Fruit fly (Drosophila melanogaster) whole organism, prepupa: ENCODE measurements around the gene na.

Experiments
- Blimp-1 ChIP-seq: fragments of 200-800 bp; sonication (Bioruptor generic); optimal IDR thresholded peaks from 3 replicates; lab custom pipeline; 2017; ENCODE audit warnings: missing biosample characterization, missing genetic modification characterization, mild to moderate bottlenecking, moderate library complexity, missing genetic modification reagents
- CG10631 ChIP-seq: fragments of 200-800 bp; sonication (Bioruptor generic); optimal IDR thresholded peaks from 2 replicates; lab custom pipeline; 2016; ENCODE audit warnings: missing biosample characterization, missing genetic modification characterization
- CG10669 ChIP-seq: fragments of 200-800 bp; sonication (Bioruptor generic); optimal IDR thresholded peaks from 3 replicates; lab custom pipeline; 2018; ENCODE audit warnings: missing biosample characterization, mild to moderate bottlenecking, missing genetic modification characterization, moderate library complexity
- CG11294 ChIP-seq: fragments of 200-800 bp; sonication (Bioruptor generic); IDR thresholded peaks from 2 replicates; pipeline ENCODE4 v1.3.6; 2022; ENCODE audit warnings: missing biosample characterization, missing genetic modification characterization
- CG11762 ChIP-seq: fragments of 200-800 bp; sonication (Bioruptor generic); optimal IDR thresholded peaks from 3 replicates; lab custom pipeline; 2016; ENCODE audit warnings: missing biosample characterization, missing genetic modification characterization; ENCODE audit not compliant: insufficient read depth
- CG15336 ChIP-seq: fragments of 200-800 bp; sonication (Bioruptor generic); IDR thresholded peaks from 2 replicates; pipeline ENCODE4 v1.3.6; 2022; ENCODE audit warnings: missing biosample characterization, missing genetic modification characterization
- CG1621 ChIP-seq: fragments of 200-800 bp; sonication (Bioruptor generic); optimal IDR thresholded peaks from 3 replicates; lab custom pipeline; 2018; ENCODE audit warnings: missing biosample characterization, mild to moderate bottlenecking, missing genetic modification characterization
- CG16779 ChIP-seq: fragments of 200-800 bp; sonication (Bioruptor generic); optimal IDR thresholded peaks from 3 replicates; lab custom pipeline; 2017; ENCODE audit warnings: missing biosample characterization, mild to moderate bottlenecking, missing genetic modification characterization
- CG3032 ChIP-seq: fragments of 200-800 bp; optimal IDR thresholded peaks from 2 replicates; lab custom pipeline; 2019; ENCODE audit warnings: missing biosample characterization, mild to moderate bottlenecking, missing genetic modification characterization, moderate library complexity
- CG31627 ChIP-seq: fragments of 200-800 bp; sonication (Bioruptor generic); optimal IDR thresholded peaks from 3 replicates; lab custom pipeline; 2016; ENCODE audit warnings: missing biosample characterization, missing genetic modification characterization
- CG32006 ChIP-seq: fragments of 200-800 bp; sonication (Bioruptor generic); optimal IDR thresholded peaks from 3 replicates; lab custom pipeline; 2017; ENCODE audit warnings: missing biosample characterization, mild to moderate bottlenecking, missing genetic modification characterization
- CG34406 ChIP-seq: fragments of 200-800 bp; sonication (Bioruptor generic); optimal IDR thresholded peaks from 3 replicates; lab custom pipeline; 2016; ENCODE audit warnings: missing biosample characterization, missing genetic modification characterization
- CG6276 ChIP-seq: fragments of 200-800 bp; sonication (Bioruptor generic); optimal IDR thresholded peaks from 2 replicates; lab custom pipeline; 2017; ENCODE audit warnings: missing biosample characterization, mild to moderate bottlenecking, missing genetic modification characterization
- CG6808 ChIP-seq: fragments of 200-800 bp; sonication (Bioruptor generic); optimal IDR thresholded peaks from 3 replicates; lab custom pipeline; 2017; ENCODE audit warnings: missing biosample characterization, missing genetic modification characterization, mild to moderate bottlenecking, moderate library complexity, missing genetic modification reagents
- CG6854 ChIP-seq: fragments of 200-800 bp; sonication (Bioruptor generic); optimal IDR thresholded peaks from 2 replicates; lab custom pipeline; 2017; ENCODE audit warnings: missing biosample characterization, mild to moderate bottlenecking, missing genetic modification characterization
- CG7368 ChIP-seq: fragments of 200-800 bp; sonication (Bioruptor generic); optimal IDR thresholded peaks from 3 replicates; lab custom pipeline; 2016; ENCODE audit warnings: missing biosample characterization, missing genetic modification characterization
- CG8119 ChIP-seq: fragments of 200-800 bp; sonication (Bioruptor generic); IDR thresholded peaks from 3 replicates; pipeline ENCODE4 v1.3.6; 2022; ENCODE audit warnings: missing biosample characterization, missing genetic modification characterization
- CG8319 ChIP-seq: fragments of 200-800 bp; sonication (Bioruptor generic); optimal IDR thresholded peaks from 3 replicates; lab custom pipeline; 2016; ENCODE audit warnings: missing biosample characterization, missing genetic modification characterization
- CG8632 ChIP-seq: fragments of 200-800 bp; sonication (Bioruptor generic); optimal IDR thresholded peaks from 3 replicates; lab custom pipeline; 2016; ENCODE audit warnings: missing biosample characterization, missing genetic modification characterization
- CG9139 ChIP-seq: fragments of 200-800 bp; sonication (Bioruptor generic); optimal IDR thresholded peaks from 3 replicates; lab custom pipeline; 2017; ENCODE audit warnings: missing biosample characterization, mild to moderate bottlenecking, missing genetic modification characterization
- Eip75B ChIP-seq: fragments of 200-800 bp; sonication (Bioruptor generic); optimal IDR thresholded peaks from 3 replicates; lab custom pipeline; 2016; ENCODE audit warnings: missing biosample characterization, missing genetic modification characterization
- Eip78C ChIP-seq: fragments of 200-800 bp; sonication (Bioruptor generic); peaks from one replicate; lab custom pipeline; 2016; ENCODE audit warnings: missing biosample characterization, missing genetic modification characterization
- Eip93F ChIP-seq: fragments of 200-800 bp; sonication (Bioruptor generic); optimal IDR thresholded peaks from 2 replicates; lab custom pipeline; 2016; ENCODE audit warnings: missing biosample characterization, mild to moderate bottlenecking, missing genetic modification characterization
- Ets21C ChIP-seq: fragments of 200-800 bp; sonication (Bioruptor generic); optimal IDR thresholded peaks from 3 replicates; lab custom pipeline; 2016; ENCODE audit warnings: missing biosample characterization, missing genetic modification characterization
- Ets96B ChIP-seq: fragments of 200-800 bp; optimal IDR thresholded peaks from 2 replicates; lab custom pipeline; 2019; ENCODE audit warnings: missing biosample characterization, mild to moderate bottlenecking, missing genetic modification characterization, moderate library complexity
- Gug ChIP-seq: fragments of 200-800 bp; sonication (Bioruptor generic); IDR thresholded peaks from 2 replicates; pipeline ENCODE4 v1.3.6; 2022; ENCODE audit warnings: missing biosample characterization, missing genetic modification characterization
- Hr38 ChIP-seq: sonication (Bioruptor generic); optimal IDR thresholded peaks from 2 replicates; lab custom pipeline; 2016; ENCODE audit warnings: missing biosample characterization, missing genetic modification characterization
- Hr39 ChIP-seq: fragments of 200-800 bp; sonication (Bioruptor generic); optimal IDR thresholded peaks from 2 replicates; lab custom pipeline; 2016; ENCODE audit warnings: missing biosample characterization, missing genetic modification characterization
- Hr4 ChIP-seq: fragments of 200-800 bp; sonication (Bioruptor generic); optimal IDR thresholded peaks from 3 replicates; lab custom pipeline; 2016; ENCODE audit warnings: missing biosample characterization, missing genetic modification characterization
- Lpt ChIP-seq: fragments of 200-800 bp; sonication (Bioruptor generic); optimal IDR thresholded peaks from 3 replicates; lab custom pipeline; 2016; ENCODE audit warnings: missing biosample characterization, missing genetic modification characterization
- Met ChIP-seq: fragments of 200-800 bp; sonication (Bioruptor generic); optimal IDR thresholded peaks from 3 replicates; lab custom pipeline; 2016; ENCODE audit warnings: missing biosample characterization, missing genetic modification characterization
- OdsH ChIP-seq: fragments of 200-800 bp; sonication (Bioruptor generic); optimal IDR thresholded peaks from 3 replicates; lab custom pipeline; 2016; ENCODE audit warnings: missing biosample characterization, missing genetic modification characterization
- Smox ChIP-seq: fragments of 200-800 bp; sonication (Bioruptor generic); optimal IDR thresholded peaks from 3 replicates; lab custom pipeline; 2016; ENCODE audit warnings: missing biosample characterization, missing genetic modification characterization
- Sox102F ChIP-seq: fragments of 200-800 bp; sonication (Bioruptor generic); optimal IDR thresholded peaks from 2 replicates; lab custom pipeline; 2016; ENCODE audit warnings: missing biosample characterization, mild to moderate bottlenecking, missing genetic modification characterization
- acj6 ChIP-seq: fragments of 200-800 bp; sonication (Bioruptor generic); optimal IDR thresholded peaks from 3 replicates; lab custom pipeline; 2016; ENCODE audit warnings: missing biosample characterization, missing genetic modification characterization
- cyc ChIP-seq: fragments of 200-800 bp; sonication (Bioruptor generic); optimal IDR thresholded peaks from 3 replicates; lab custom pipeline; 2016; ENCODE audit warnings: missing biosample characterization, missing genetic modification characterization
- eg ChIP-seq: fragments of 200-800 bp; sonication (Bioruptor generic); IDR thresholded peaks from 3 replicates; pipeline ENCODE4 v1.3.6; 2022; ENCODE audit warnings: missing biosample characterization, missing genetic modification characterization
- esn ChIP-seq: fragments of 200-800 bp; sonication (Bioruptor generic); optimal IDR thresholded peaks from 2 replicates; lab custom pipeline; 2016; ENCODE audit warnings: missing biosample characterization, mild to moderate bottlenecking, missing genetic modification characterization, moderate library complexity
- fd85E ChIP-seq: fragments of 200-800 bp; sonication (Bioruptor generic); optimal IDR thresholded peaks from 3 replicates; lab custom pipeline; 2016; ENCODE audit warnings: missing biosample characterization, missing genetic modification characterization
- fkh ChIP-seq: fragments of 200-800 bp; sonication (Bioruptor generic); optimal IDR thresholded peaks from 3 replicates; lab custom pipeline; 2017; ENCODE audit warnings: missing biosample characterization, mild to moderate bottlenecking, missing genetic modification characterization, moderate library complexity
- lz ChIP-seq: fragments of 200-800 bp; sonication (Bioruptor generic); optimal IDR thresholded peaks from 3 replicates; lab custom pipeline; 2016; ENCODE audit warnings: missing biosample characterization, missing genetic modification characterization
- net ChIP-seq: fragments of 200-800 bp; sonication (Bioruptor generic); optimal IDR thresholded peaks from 3 replicates; lab custom pipeline; 2016; ENCODE audit warnings: missing biosample characterization, missing genetic modification characterization
- pdm3 ChIP-seq: fragments of 200-800 bp; sonication (Bioruptor generic); optimal IDR thresholded peaks from 3 replicates; lab custom pipeline; 2016; ENCODE audit warnings: missing biosample characterization, missing genetic modification characterization
- spab ChIP-seq: fragments of 200-800 bp; sonication (Bioruptor generic); optimal IDR thresholded peaks from 2 replicates; lab custom pipeline; 2017; ENCODE audit warnings: missing biosample characterization, mild to moderate bottlenecking, missing genetic modification characterization, missing genetic modification reagents
- ss ChIP-seq, 2 experiments: fragments of 200-800 bp; sonication (Bioruptor generic); optimal IDR thresholded peaks; 2 replicates in 1 of 2; 3 replicates in 1 of 2; lab custom pipeline; 2017 to 2018; ENCODE audit warnings: mild to moderate bottlenecking in 2 of 2, missing biosample characterization in 2 of 2, missing genetic modification characterization in 2 of 2, moderate library complexity in 1 of 2
- svp ChIP-seq: fragments of 200-800 bp; sonication (Bioruptor generic); peaks from one replicate; lab custom pipeline; 2016; ENCODE audit warnings: missing biosample characterization, missing genetic modification characterization
- vri ChIP-seq: fragments of 200-800 bp; sonication (Bioruptor generic); optimal IDR thresholded peaks from 3 replicates; lab custom pipeline; 2016; ENCODE audit warnings: missing biosample characterization, mild to moderate bottlenecking, missing genetic modification characterization

Gene na

DNA sequence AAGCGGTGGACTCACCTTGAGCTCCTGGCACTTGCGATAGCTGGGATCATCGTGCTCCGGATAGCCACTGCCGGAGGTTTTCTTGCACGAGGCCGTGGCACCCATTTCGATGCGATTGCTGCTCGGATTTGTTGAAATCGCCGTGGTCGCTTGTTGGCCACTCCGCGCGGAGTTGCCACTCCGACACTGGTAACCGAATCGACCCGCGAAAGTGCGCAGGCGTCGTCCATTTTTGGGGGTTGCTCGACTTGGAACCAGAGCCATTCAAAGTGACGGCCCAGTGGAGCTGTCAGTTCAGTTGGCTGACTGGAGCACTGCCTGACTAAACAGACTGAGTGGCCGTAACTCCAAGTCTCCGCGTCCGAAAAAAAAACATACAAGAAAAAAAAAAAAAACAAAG lies at the start of gene na, which contains the start of gene CG13404:
na (plus strand) TSS at position 293 of the 400 bp plus-strand sequence.
CG13404 (minus strand) TSS at position 176 of the 400 bp plus-strand sequence.
- TF ChIP-seq eg = 0 out of 3 replicates have a peak, but pooled peaks have one; percentile 26
- no peak for TF ChIP-seq CG31627
- no peak for TF ChIP-seq Lpt
- TF ChIP-seq net = no peak

DNA sequence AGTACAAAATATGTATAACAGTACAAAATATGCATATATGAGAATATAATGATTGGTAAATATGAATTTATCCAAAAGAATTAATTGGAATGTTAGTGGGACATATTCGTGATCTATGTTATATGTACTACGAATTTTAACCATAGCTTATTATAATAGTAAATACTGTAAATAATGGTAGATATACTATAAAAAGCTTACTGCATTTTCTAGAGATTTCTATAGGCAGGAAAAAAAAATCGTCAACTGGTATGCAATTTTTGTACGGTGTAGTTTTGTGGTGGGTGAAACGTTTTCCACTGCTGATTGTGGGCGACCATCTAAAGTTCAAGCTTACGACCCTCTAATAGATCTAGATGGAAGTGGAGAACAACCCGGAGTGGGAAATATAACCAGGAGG lies 49.3 kb upstream of the na start:
- TF ChIP-seq CG7368 = no peak
- no peak for TF ChIP-seq CG11294 (GFP tag; lab: Robert Waterston, UW)
- peak; percentile 74 for TF ChIP-seq Eip78C (GFP tag; lab: Kevin White, UChicago)
- TF ChIP-seq CG11762 (GFP tag; lab: Kevin White, UChicago) = no peak
- TF ChIP-seq CG32006 (GFP tag; lab: Kevin White, UChicago) = peak; percentile 43
- peak; percentile 23 for TF ChIP-seq CG10631
- TF ChIP-seq svp (GFP tag; lab: Kevin White, UChicago) = peak; percentile 61

DNA sequence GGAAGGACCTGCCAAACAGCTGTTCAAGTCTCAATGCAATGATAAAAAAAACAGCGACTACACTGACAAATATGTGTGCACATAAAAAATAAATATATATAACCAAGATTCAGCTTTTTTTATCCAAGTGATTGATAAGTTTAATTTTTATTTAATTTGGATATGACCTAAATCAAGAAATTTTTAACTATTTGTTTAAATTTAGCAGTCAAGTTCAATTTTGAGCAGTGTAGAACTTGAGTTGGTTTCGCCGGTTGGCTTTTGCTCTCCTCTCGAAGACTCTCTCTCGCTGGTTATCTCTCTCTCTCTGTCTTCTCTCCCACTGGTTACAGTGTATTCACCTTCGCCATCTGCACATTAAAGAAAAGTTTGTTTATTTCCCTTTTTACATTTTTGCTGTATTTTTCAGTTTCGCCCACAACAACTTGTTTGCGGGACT lies 48.1 kb upstream of the na start:
- TF ChIP-seq CG8632 (GFP tag; lab: Kevin White, UChicago) = peak; percentile 98
- peak; percentile 97 for TF ChIP-seq OdsH (GFP tag; lab: Kevin White, UChicago)
- TF ChIP-seq Hr38 = no peak
- peak; percentile 87 for TF ChIP-seq Eip93F (GFP tag; lab: Kevin White, UChicago)
- TF ChIP-seq vri (GFP tag; lab: Kevin White, UChicago) = peak; percentile 93
- TF ChIP-seq Blimp-1 (GFP tag; lab: Kevin White, UChicago) = peak; percentile 90
- peak; percentile 44 for TF ChIP-seq fkh (GFP tag; lab: Kevin White, UChicago)
- peak; percentile 96 for TF ChIP-seq pdm3
- TF ChIP-seq CG11762 (GFP tag; lab: Kevin White, UChicago) = peak; percentile 96
- peak; percentile 96 for TF ChIP-seq CG10669 (GFP tag; lab: Kevin White, UChicago)
- TF ChIP-seq esn (GFP tag; lab: Kevin White, UChicago) = peak; percentile 98
- TF ChIP-seq CG10631 = peak; percentile 97
- TF ChIP-seq fd85E = peak; percentile 91
- TF ChIP-seq cyc = peak; percentile 97
- peak; percentile 92 for TF ChIP-seq Ets21C
- peak; percentile 98 for TF ChIP-seq Eip75B (GFP tag; lab: Kevin White, UChicago)
- TF ChIP-seq lz = peak; percentile 97
- TF ChIP-seq Met (GFP tag; lab: Kevin White, UChicago) = peak; percentile 98
- peak; percentile 94 for TF ChIP-seq CG1621 (tag; lab: Kevin White, UChicago)
- TF ChIP-seq CG15336 (GFP tag; lab: Robert Waterston, UW) = peak; percentile 98
- TF ChIP-seq CG6808 (GFP tag; lab: Kevin White, UChicago) = peak; percentile 97
- TF ChIP-seq CG6276 (GFP tag; lab: Kevin White, UChicago) = peak; percentile 90
- peak; percentile 97 for TF ChIP-seq CG34406 (GFP tag; lab: Kevin White, UChicago)
- TF ChIP-seq CG9139 = peak; percentile 96
- TF ChIP-seq CG6854 = peak; percentile 97
- peak; percentile 95 for TF ChIP-seq CG31627
- TF ChIP-seq CG7368 = peak; percentile 96
- peak; percentile 98 for TF ChIP-seq CG3032 (tag; lab: Kevin White, UChicago)
- peak; percentile 97 for TF ChIP-seq Smox (GFP tag; lab: Kevin White, UChicago)
- TF ChIP-seq CG11294 (GFP tag; lab: Robert Waterston, UW) = peak; percentile 87
- peak; percentile 95 for TF ChIP-seq CG8319
- peak; percentile 90 for TF ChIP-seq CG16779 (tag; lab: Kevin White, UChicago)
- peak; percentile 97 to 98 for TF ChIP-seq ss (GFP tag; optimal IDR thresholded peaks at IDR 0.05; lab: Kevin White, UChicago)
- TF ChIP-seq Gug (GFP tag; lab: Robert Waterston, UW) = peak; percentile 93
- TF ChIP-seq acj6 (GFP tag; lab: Kevin White, UChicago) = peak; percentile 97
- TF ChIP-seq Sox102F = peak; percentile 93
- peak; percentile 97 for TF ChIP-seq Ets96B (tag; lab: Kevin White, UChicago)
- peak; percentile 98 for TF ChIP-seq CG8119 (GFP tag; lab: Robert Waterston, UW)
- TF ChIP-seq Lpt = peak; percentile 96
- peak; percentile 96 for TF ChIP-seq svp (GFP tag; lab: Kevin White, UChicago)
- TF ChIP-seq Hr4 = peak; percentile 94
- peak; percentile 96 for TF ChIP-seq spab
- peak; percentile 92 for TF ChIP-seq Hr39
